3 worm cellular contexts compared by ENCODE assay signal in genomic region chrII:1500959-1501358, ce11.
TF ChIP-seq lines count a peak whose summit lies in the region.

No protein-coding gene starts in this region.

TF ChIP-seq in whole organism, L1 larva, 84 proteins besides CTCF, POLR2A, EP300 and RAD21:
- TF ChIP-seq nhr-20 (tag; optimal IDR thresholded peaks at IDR 0.05; lab: Kevin White, UChicago) (no peak), blmp-1 (tag; optimal IDR thresholded peaks at IDR 0.05; lab: Kevin White, UChicago) (peak; percentile 11), tbx-2 (tag; optimal IDR thresholded peaks at IDR 0.05; lab: Kevin White, UChicago) (no peak)
TF ChIP-seq in whole organism, L1 larva: peak in this region for 1.

TF ChIP-seq in whole organism, mixed stage, embryonic, 35 proteins besides CTCF, POLR2A, EP300 and RAD21:
- TF ChIP-seq lin-13 (tag; optimal IDR thresholded peaks at IDR 0.05; lab: Kevin White, UChicago), result no peak
- peak; percentile 9 for TF ChIP-seq unc-62 (GFP tag; optimal IDR thresholded peaks at IDR 0.05; lab: Kevin White, UChicago)

TF ChIP-seq in whole organism, young adult, 124 proteins besides CTCF, POLR2A, EP300 and RAD21:
- no peak for TF ChIP-seq Y53G8AR.9 (GFP tag; conservative IDR thresholded peaks at IDR 0.05; lab: Robert Waterston, UW)
- TF ChIP-seq zfh-2 (GFP tag; conservative IDR thresholded peaks at IDR 0.05; lab: Robert Waterston, UW), result no peak
- TF ChIP-seq ceh-91 (GFP tag; IDR thresholded peaks at IDR 0.05; lab: Robert Waterston, UW), result no peak
- TF ChIP-seq sea-2 (GFP tag; IDR thresholded peaks at IDR 0.05; lab: Robert Waterston, UW), result no peak
- peak; percentile 85 for TF ChIP-seq lsl-1 (GFP tag; optimal IDR thresholded peaks at IDR 0.05; lab: Kevin White, UChicago)
- TF ChIP-seq attf-6 (GFP tag; IDR thresholded peaks at IDR 0.05; lab: Robert Waterston, UW), result no peak
- TF ChIP-seq ccch-3 (GFP tag; optimal IDR thresholded peaks at IDR 0.05; lab: Kevin White, UChicago), result no peak
- no peak for TF ChIP-seq dpl-1 (GFP tag; optimal IDR thresholded peaks at IDR 0.05; lab: Kevin White, UChicago)
- TF ChIP-seq lin-35 (GFP tag; optimal IDR thresholded peaks at IDR 0.05; lab: Kevin White, UChicago), result no peak
- no peak for TF ChIP-seq gei-17 (GFP tag; optimal IDR thresholded peaks at IDR 0.05; lab: Kevin White, UChicago)
- TF ChIP-seq snpc-1.3 (tag; optimal IDR thresholded peaks at IDR 0.05; lab: Kevin White, UChicago; ENCODE audit: insufficient read depth), result no peak
- no peak for TF ChIP-seq bed-2 (GFP tag; IDR thresholded peaks at IDR 0.05; lab: Robert Waterston, UW)
- TF ChIP-seq athp-1 (tag; optimal IDR thresholded peaks at IDR 0.05; lab: Kevin White, UChicago), result no peak
- TF ChIP-seq xnd-1 (tag; optimal IDR thresholded peaks at IDR 0.05; lab: Kevin White, UChicago), result peak; percentile 87
- TF ChIP-seq F33H1.4 (GFP tag; IDR thresholded peaks at IDR 0.05; lab: Robert Waterston, UW), result peak; percentile 87
- TF ChIP-seq lin-54 (GFP tag; optimal IDR thresholded peaks at IDR 0.05; lab: Kevin White, UChicago), result peak; percentile 26
- no peak for TF ChIP-seq pha-4 (tag; optimal IDR thresholded peaks at IDR 0.05; lab: Kevin White, UChicago)
- no peak for TF ChIP-seq sptf-2 (GFP tag; optimal IDR thresholded peaks at IDR 0.05; lab: Kevin White, UChicago)
- no peak for TF ChIP-seq ceh-27 (GFP tag; optimal IDR thresholded peaks at IDR 0.05; lab: Kevin White, UChicago)
- no peak for TF ChIP-seq ztf-3 (GFP tag; optimal IDR thresholded peaks at IDR 0.05; lab: Kevin White, UChicago)
- no peak for TF ChIP-seq tbp1 (GFP tag; optimal IDR thresholded peaks at IDR 0.05; lab: Kevin White, UChicago)
- no peak for TF ChIP-seq Y53F4B.3 (GFP tag; IDR thresholded peaks at IDR 0.05; lab: Robert Waterston, UW)
- no peak for TF ChIP-seq rcor-1 (GFP tag; IDR thresholded peaks at IDR 0.05; lab: Robert Waterston, UW)
- TF ChIP-seq madf-10 (tag; optimal IDR thresholded peaks at IDR 0.05; lab: Kevin White, UChicago), result no peak
- peak; percentile 58 for TF ChIP-seq madf-8 (GFP tag; conservative IDR thresholded peaks at IDR 0.05; lab: Robert Waterston, UW)
- TF ChIP-seq ceh-100 (GFP tag; IDR thresholded peaks at IDR 0.05; lab: Robert Waterston, UW), result no peak
- no peak for TF ChIP-seq F55B11.4 (tag; optimal IDR thresholded peaks at IDR 0.05; lab: Kevin White, UChicago; ENCODE audit: borderline replicate concordance, insufficient read depth)
- TF ChIP-seq madf-6 (GFP tag; IDR thresholded peaks at IDR 0.05; lab: Robert Waterston, UW), result peak; percentile 81
- peak; percentile 4 for TF ChIP-seq efl-1 (GFP tag; optimal IDR thresholded peaks at IDR 0.05; lab: Kevin White, UChicago)
- TF ChIP-seq D2030.7 (GFP tag; IDR thresholded peaks at IDR 0.05; lab: Robert Waterston, UW), result peak; percentile 60
- no peak for TF ChIP-seq nhr-80 (tag; optimal IDR thresholded peaks at IDR 0.05; lab: Kevin White, UChicago)
- TF ChIP-seq snpc-3.4 (tag; optimal IDR thresholded peaks at IDR 0.05; lab: Kevin White, UChicago), result no peak
- peak; percentile 44; the same call in 1 of the 2 replicates for TF ChIP-seq mcd-1 (GFP tag; IDR thresholded peaks at IDR 0.05; lab: Robert Waterston, UW)

Comparison
In these comparisons a context has a peak if more than half of its experiments do, and no peak if none do; other contexts are left out.
1. Of the 8 proteins assayed by ChIP-seq in both whole organism, young adult and whole organism, L1 larva: peak only in whole organism, young adult: efl-1; only in whole organism, L1 larva: none; in both: none; in neither: 7.